Worm (Caenorhabditis elegans): ENCODE measurements around the gene lgg-3.

lgg-3 gene

ce11 chrIII:5711881-5712643, 14.2 kb upstream of the lgg-3 start:
- TF ChIP-seq dpff-1 (tag; optimal IDR thresholded peaks at IDR 0.05) (no peak), mcd-1 (GFP tag; IDR thresholded peaks at IDR 0.05) (no peak), F52B5.7 (tag; optimal IDR thresholded peaks at IDR 0.05) (no peak), atf-7 (tag; optimal IDR thresholded peaks at IDR 0.05) (no peak), akir-1 (GFP tag; optimal IDR thresholded peaks at IDR 0.05) (no peak), B0336.3 (GFP tag; IDR thresholded peaks at IDR 0.05) (0 out of 2 replicates have a peak, but pooled peaks have one; percentile 25), zfh-2 (GFP tag; conservative IDR thresholded peaks at IDR 0.05) (peak; percentile 58; the same call in 1 of the 2 replicates), F57A8.1 (GFP tag; optimal IDR thresholded peaks at IDR 0.05) (no peak)

ce11 chrIII:5711242-5711641, 13.4 kb upstream of the lgg-3 start, which contains the start of gene rbm-26:
Gene rbm-26 (plus strand): TSS chrIII:5711542.
- TF ChIP-seq atf-7 (tag; optimal IDR thresholded peaks at IDR 0.05) (no peak), cebp-1 (GFP tag; IDR thresholded peaks at IDR 0.05) (no peak), cebp-1 (tag; optimal IDR thresholded peaks at IDR 0.05) (peak; percentile 82), lin-35 (GFP tag; optimal IDR thresholded peaks at IDR 0.05) (no peak)

- no peak for TF ChIP-seq ama-1 (optimal IDR thresholded peaks at IDR 0.05)
- TF ChIP-seq ama-1 (GFP tag; optimal IDR thresholded peaks at IDR 0.05), result peak in 1 of 2 experiments; percentile 22
- no peak for TF ChIP-seq Y53F4B.3 (GFP tag; IDR thresholded peaks at IDR 0.05)
- TF ChIP-seq B0336.3 (GFP tag; IDR thresholded peaks at IDR 0.05), result peak; percentile 48; the same call in 1 of the 2 replicates
- TF ChIP-seq ceh-27 (GFP tag; optimal IDR thresholded peaks at IDR 0.05), result no peak
- peak; percentile 12 for TF ChIP-seq attf-5 (GFP tag; optimal IDR thresholded peaks at IDR 0.05)
- TF ChIP-seq ztf-26 (tag; optimal IDR thresholded peaks at IDR 0.05), result peak; percentile 29
- TF ChIP-seq snpc-4 (GFP tag; optimal IDR thresholded peaks at IDR 0.05), result no peak
- peak in 1 of 4 experiments; percentile 44 for TF ChIP-seq snpc-4 (tag; optimal IDR thresholded peaks at IDR 0.05)
- peak; percentile 6 for TF ChIP-seq tbp1 (GFP tag; optimal IDR thresholded peaks at IDR 0.05)
- peak; percentile 83 for TF ChIP-seq nhr-80 (tag; optimal IDR thresholded peaks at IDR 0.05)
- no peak for TF ChIP-seq F23B12.7 (tag; optimal IDR thresholded peaks at IDR 0.05; ENCODE audit: insufficient read depth)
- TF ChIP-seq hlh-26 (GFP tag; conservative IDR thresholded peaks at IDR 0.05), result no peak
- TF ChIP-seq tlf-1 (GFP tag; optimal IDR thresholded peaks at IDR 0.05), result no peak
- no peak for TF ChIP-seq egl-44 (GFP tag; IDR thresholded peaks at IDR 0.05)
- TF ChIP-seq let-607 (tag; optimal IDR thresholded peaks at IDR 0.05), result peak in 1 of 2 experiments; percentile 40
- TF ChIP-seq fkh-3 (tag; optimal IDR thresholded peaks at IDR 0.05), result no peak
- TF ChIP-seq madf-8 (GFP tag; conservative IDR thresholded peaks at IDR 0.05), result no peak
- no peak for TF ChIP-seq ztf-18 (tag; optimal IDR thresholded peaks at IDR 0.05)
- no peak for TF ChIP-seq F49E8.2 (tag; optimal IDR thresholded peaks at IDR 0.05; ENCODE audit: insufficient read depth)
- 0 out of 2 replicates have a peak, but pooled peaks have one; percentile 20 for TF ChIP-seq dox-1 (GFP tag; IDR thresholded peaks at IDR 0.05)
- TF ChIP-seq aptf-3 (GFP tag; IDR thresholded peaks at IDR 0.05), result no peak
- no peak for TF ChIP-seq sptf-2 (GFP tag; optimal IDR thresholded peaks at IDR 0.05)
- no peak for TF ChIP-seq F22D6.2 (tag; optimal IDR thresholded peaks at IDR 0.05)
- TF ChIP-seq somi-1 (GFP tag; optimal IDR thresholded peaks at IDR 0.05), result no peak
- TF ChIP-seq lin-40 (tag; optimal IDR thresholded peaks at IDR 0.05), result peak; percentile 10
- no peak for TF ChIP-seq K12H6.12 (tag; optimal IDR thresholded peaks at IDR 0.05)
- peak; percentile 25; the same call in 1 of the 2 replicates for TF ChIP-seq madf-6 (GFP tag; IDR thresholded peaks at IDR 0.05)
- no peak for TF ChIP-seq F39B2.1 (GFP tag; IDR thresholded peaks at IDR 0.05)
These were observed 12.9 kb upstream of the lgg-3 start for ce11 chrIII:5710676-5711075.

Data from whole organism, young adult.